Worm (Caenorhabditis elegans): ENCODE results near the gene sbt-1.

Gene sbt-1

DNA sequence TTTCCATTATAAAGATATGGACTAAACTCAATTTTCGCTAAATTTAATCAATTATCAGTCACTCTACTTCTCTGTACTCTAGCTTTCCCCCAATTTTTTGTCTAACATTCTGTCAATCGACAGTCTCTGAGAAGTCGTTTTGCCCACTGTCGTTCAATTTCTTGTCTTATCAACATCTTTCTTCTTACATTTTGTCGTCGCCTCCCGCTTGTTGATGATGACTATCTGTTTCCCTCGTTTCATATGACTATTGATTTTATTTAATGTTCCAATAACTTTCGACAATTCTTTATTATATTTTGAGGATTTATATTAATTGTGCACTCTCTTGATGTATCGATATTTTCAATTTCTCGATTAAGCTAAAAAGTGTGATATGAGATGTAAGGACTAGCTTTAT, 49.8 kb downstream of the sbt-1 start:
- TF ChIP-seq fos-1 (tag; optimal IDR thresholded peaks at IDR 0.05): peak; percentile 35
- no peak for TF ChIP-seq aly-2 (tag; optimal IDR thresholded peaks at IDR 0.05)
- no peak for TF ChIP-seq peb-1 (tag; optimal IDR thresholded peaks at IDR 0.05)
- no peak for TF ChIP-seq egl-27 (tag; optimal IDR thresholded peaks at IDR 0.05)
- TF ChIP-seq sma-9 (GFP tag; optimal IDR thresholded peaks at IDR 0.05): peak; percentile 47
- no peak for TF ChIP-seq sma-9 (tag; optimal IDR thresholded peaks at IDR 0.05)
- peak; percentile 40 for TF ChIP-seq crh-2 (tag; optimal IDR thresholded peaks at IDR 0.05)
- no peak for TF ChIP-seq R02D3.7 (tag; optimal IDR thresholded peaks at IDR 0.05)

DNA sequence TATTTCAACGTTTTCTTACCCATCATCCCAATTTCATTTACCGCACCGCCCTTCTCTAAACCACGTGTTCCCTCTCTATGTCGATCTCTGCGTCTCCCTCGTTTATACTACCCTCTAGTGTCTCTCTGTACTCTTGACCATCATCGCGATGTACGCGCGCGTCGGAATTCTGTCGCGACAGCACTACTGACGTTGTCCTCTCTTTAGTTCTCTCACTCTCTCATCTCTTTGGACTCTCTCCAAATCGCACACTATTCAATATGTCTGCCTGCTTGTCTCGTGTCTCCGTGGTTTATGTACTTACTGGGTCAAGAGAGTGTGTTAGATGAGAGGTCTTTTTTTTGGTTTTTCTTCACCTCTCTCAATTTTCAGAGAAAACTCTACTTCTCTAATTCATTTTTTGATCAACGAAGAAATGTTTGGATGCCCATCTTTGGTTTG, 50.4 kb downstream of the sbt-1 start:
- TF ChIP-seq mdl-1 (tag; optimal IDR thresholded peaks at IDR 0.05): peak; percentile 93 to 99
- peak; percentile 83 to 96 for TF ChIP-seq lsy-2 (tag; optimal IDR thresholded peaks at IDR 0.05)
- TF ChIP-seq mab-5 (tag; optimal IDR thresholded peaks at IDR 0.05): peak; percentile 94
- TF ChIP-seq elt-1 (tag; optimal IDR thresholded peaks at IDR 0.05): no peak
- TF ChIP-seq blmp-1 (tag; optimal IDR thresholded peaks at IDR 0.05; ENCODE audit: insufficient read depth): peak; percentile 70
- peak; percentile 96 for TF ChIP-seq zag-1 (tag; optimal IDR thresholded peaks at IDR 0.05)
- TF ChIP-seq nhr-23 (tag; optimal IDR thresholded peaks at IDR 0.05): no peak
- peak; percentile 95 for TF ChIP-seq nhr-21 (tag; optimal IDR thresholded peaks at IDR 0.05)
- no peak for TF ChIP-seq mbf-1 (tag; optimal IDR thresholded peaks at IDR 0.05)
- TF ChIP-seq sem-4 (tag; optimal IDR thresholded peaks at IDR 0.05): peak; percentile 99
- TF ChIP-seq gmeb-1 (tag; optimal IDR thresholded peaks at IDR 0.05): peak; percentile 85
- TF ChIP-seq unc-62 (GFP tag; optimal IDR thresholded peaks at IDR 0.05): peak; percentile 82
- peak; percentile 96 for TF ChIP-seq unc-55 (GFP tag; optimal IDR thresholded peaks at IDR 0.05)
- no peak for TF ChIP-seq nhr-11 (tag; optimal IDR thresholded peaks at IDR 0.05)
- TF ChIP-seq Y55F3AM.14 (GFP tag; optimal IDR thresholded peaks at IDR 0.05): peak; percentile 84
- peak; percentile 77 for TF ChIP-seq nhr-10 (tag; optimal IDR thresholded peaks at IDR 0.05)
- TF ChIP-seq elt-3 (tag; optimal IDR thresholded peaks at IDR 0.05): no peak
- TF ChIP-seq F13H6.1 (tag; optimal IDR thresholded peaks at IDR 0.05): peak; percentile 99
- peak; percentile 67 for TF ChIP-seq snpc-4 (tag; optimal IDR thresholded peaks at IDR 0.05)
- peak; percentile 91 for TF ChIP-seq lin-11 (tag; optimal IDR thresholded peaks at IDR 0.05)
- peak; percentile 98 for TF ChIP-seq crh-2 (tag; optimal IDR thresholded peaks at IDR 0.05)
- peak; percentile 95 for TF ChIP-seq fos-1 (tag; optimal IDR thresholded peaks at IDR 0.05)
- TF ChIP-seq ztf-1 (GFP tag; conservative IDR thresholded peaks at IDR 0.05): no peak
- peak; percentile 98 for TF ChIP-seq ztf-4 (tag; optimal IDR thresholded peaks at IDR 0.05)
- no peak for TF ChIP-seq R02D3.7 (tag; optimal IDR thresholded peaks at IDR 0.05)
- no peak for TF ChIP-seq unc-39 (tag; optimal IDR thresholded peaks at IDR 0.05)
- TF ChIP-seq sma-9 (GFP tag; optimal IDR thresholded peaks at IDR 0.05): peak; percentile 97
- peak; percentile 68 for TF ChIP-seq sma-9 (tag; optimal IDR thresholded peaks at IDR 0.05)
- peak; percentile 97 for TF ChIP-seq C34F6.9 (tag; optimal IDR thresholded peaks at IDR 0.05)
- TF ChIP-seq ztf-11 (tag; optimal IDR thresholded peaks at IDR 0.05): peak; percentile 31
- TF ChIP-seq lin-13 (GFP tag; optimal IDR thresholded peaks at IDR 0.05): peak; percentile 92
- peak; percentile 97 for TF ChIP-seq nhr-129 (tag; optimal IDR thresholded peaks at IDR 0.05)
- peak; percentile 5 for TF ChIP-seq alr-1 (tag; optimal IDR thresholded peaks at IDR 0.05)
- no peak for TF ChIP-seq dmd-4 (tag; optimal IDR thresholded peaks at IDR 0.05)
- no peak for TF ChIP-seq nhr-12 (tag; optimal IDR thresholded peaks at IDR 0.05)
- peak; percentile 96 for TF ChIP-seq sma-3 (GFP tag; optimal IDR thresholded peaks at IDR 0.05)
- peak; percentile 66 for TF ChIP-seq ceh-16 (tag; optimal IDR thresholded peaks at IDR 0.05)
- peak; percentile 91 for TF ChIP-seq ama-1 (optimal IDR thresholded peaks at IDR 0.05)
- TF ChIP-seq peb-1 (tag; optimal IDR thresholded peaks at IDR 0.05): no peak
- peak; percentile 98 for TF ChIP-seq egl-27 (tag; optimal IDR thresholded peaks at IDR 0.05)
- peak; percentile 46 for TF ChIP-seq ceh-82 (tag; optimal IDR thresholded peaks at IDR 0.05)
- no peak for TF ChIP-seq aly-2 (tag; optimal IDR thresholded peaks at IDR 0.05)
- peak; percentile 7 for TF ChIP-seq ZK546.5 (tag; optimal IDR thresholded peaks at IDR 0.05)
- TF ChIP-seq skn-1 (tag; optimal IDR thresholded peaks at IDR 0.05): peak; percentile 18
- peak; percentile 78 for TF ChIP-seq lin-39 (tag; optimal IDR thresholded peaks at IDR 0.05)
- TF ChIP-seq nhr-237 (tag; optimal IDR thresholded peaks at IDR 0.05): peak; percentile 3
- TF ChIP-seq nhr-6 (tag; optimal IDR thresholded peaks at IDR 0.05): peak; percentile 97
- peak; percentile 94 for TF ChIP-seq nhr-25 (tag; optimal IDR thresholded peaks at IDR 0.05)
- TF ChIP-seq nhr-77 (tag; optimal IDR thresholded peaks at IDR 0.05): peak; percentile 60
